Worm (Caenorhabditis elegans): ENCODE results near the gene egal-1.

Gene egal-1

DNA sequence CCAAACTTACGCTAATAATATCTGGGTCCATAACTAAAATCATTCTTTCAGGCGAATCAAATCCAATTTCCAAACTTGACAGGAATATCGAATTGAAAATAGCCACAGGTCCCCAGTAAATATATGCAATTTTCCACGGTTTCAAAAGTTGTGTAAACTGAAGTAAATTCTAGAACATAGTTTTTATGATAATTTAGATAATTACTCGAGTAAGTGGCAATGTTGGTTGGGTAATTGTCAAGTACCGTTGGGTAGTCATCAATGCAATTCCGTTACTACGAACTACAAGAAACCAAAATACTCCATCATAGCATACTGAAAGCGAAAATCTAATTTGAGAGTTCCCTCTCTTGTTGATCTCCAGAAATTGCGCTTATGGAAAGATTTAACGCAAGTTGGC, 44.8 kb downstream of the egal-1 start:
- no peak for TF ChIP-seq fkh-2 (tag; optimal IDR thresholded peaks at IDR 0.05)
- no peak for TF ChIP-seq ZK546.5 (tag; optimal IDR thresholded peaks at IDR 0.05)
- no peak for TF ChIP-seq pqm-1 (tag; optimal IDR thresholded peaks at IDR 0.05)
- no peak for TF ChIP-seq lin-39 (tag; optimal IDR thresholded peaks at IDR 0.05)

DNA sequence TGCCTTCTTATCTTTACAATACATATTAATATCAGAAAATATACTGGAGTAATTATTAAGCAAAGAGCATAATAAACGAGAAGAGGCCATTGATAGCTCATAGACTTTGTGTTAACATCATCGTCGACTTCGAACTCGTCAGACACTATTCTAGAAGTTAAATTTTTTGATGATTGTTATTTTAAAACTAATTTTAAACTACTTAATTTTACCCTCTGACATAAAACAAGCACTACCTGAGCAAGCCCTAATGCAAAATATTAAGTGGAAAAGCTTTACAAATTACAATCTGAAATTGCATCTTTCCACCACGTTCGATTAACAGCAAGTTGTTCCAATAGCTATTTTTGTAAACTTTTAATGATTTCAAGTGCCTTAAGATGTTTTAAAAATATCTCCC, 45.5 kb downstream of the egal-1 start, which contains the start of gene srv-17:
Gene srv-17, minus strand, starts transcription at position 101 of the 400 bp plus-strand sequence.
- no peak for TF ChIP-seq ceh-82 (tag; optimal IDR thresholded peaks at IDR 0.05)
- no peak for TF ChIP-seq daf-12 (tag; optimal IDR thresholded peaks at IDR 0.05)
- no peak for TF ChIP-seq aly-2 (tag; optimal IDR thresholded peaks at IDR 0.05)
- TF ChIP-seq sea-2 (GFP tag; optimal IDR thresholded peaks at IDR 0.05): no peak
- TF ChIP-seq hmg-11 (tag; optimal IDR thresholded peaks at IDR 0.05): no peak
- TF ChIP-seq nhr-23 (tag; optimal IDR thresholded peaks at IDR 0.05): no peak
- no peak for TF ChIP-seq pqm-1 (tag; optimal IDR thresholded peaks at IDR 0.05)
- no peak for TF ChIP-seq pha-4 (tag; optimal IDR thresholded peaks at IDR 0.05)
- TF ChIP-seq lsy-12 (tag; optimal IDR thresholded peaks at IDR 0.05): no peak
- no peak for TF ChIP-seq nhr-11 (tag; optimal IDR thresholded peaks at IDR 0.05)
- TF ChIP-seq skn-1 (tag; optimal IDR thresholded peaks at IDR 0.05): no peak

DNA sequence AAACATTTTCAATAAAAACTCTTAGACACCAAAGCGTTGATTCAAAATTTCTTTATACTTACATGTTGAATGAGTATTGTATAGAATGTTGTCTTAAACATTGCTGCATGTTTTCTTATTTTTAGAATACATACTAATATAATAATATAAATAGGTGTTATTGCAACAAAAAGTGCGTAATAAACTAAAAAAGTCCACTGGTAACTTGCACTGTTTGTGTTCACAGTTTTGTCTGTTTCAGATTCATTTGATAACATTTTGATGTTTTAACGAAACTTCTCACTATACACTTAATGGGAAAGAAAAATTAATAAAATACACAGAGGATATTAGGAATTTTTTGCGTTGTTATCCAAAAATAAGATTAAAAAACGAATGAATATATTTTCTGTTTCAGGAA, 49.2 kb downstream of the egal-1 start, which contains the start of gene srv-19:
Gene srv-19, minus strand, starts transcription at position 101 of the 400 bp plus-strand sequence.
- TF ChIP-seq skn-1 (tag; optimal IDR thresholded peaks at IDR 0.05) (no peak), nhr-12 (tag; optimal IDR thresholded peaks at IDR 0.05) (no peak)

DNA sequence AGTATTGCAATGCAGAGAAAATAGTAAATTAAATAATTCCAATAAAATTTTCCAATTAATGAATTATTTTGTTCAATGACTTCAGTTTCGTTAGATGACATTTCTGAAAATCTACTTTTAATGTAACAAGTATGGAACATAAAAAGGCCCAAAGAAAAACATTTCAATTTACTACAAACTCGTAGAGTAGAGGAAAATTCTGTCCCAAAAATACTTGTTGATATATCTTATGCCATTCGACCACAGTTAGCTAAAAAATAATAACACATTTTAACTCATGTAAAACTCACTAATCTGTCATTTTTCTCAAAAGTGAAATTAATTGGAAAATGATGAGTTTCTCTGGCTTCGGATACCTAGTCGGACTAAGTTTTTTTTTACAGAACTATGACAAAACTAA, 52.7 kb downstream of the egal-1 start, which contains the start of gene srv-21:
Gene srv-21, minus strand, starts transcription at position 101 of the 400 bp plus-strand sequence.
- TF ChIP-seq pha-4 (tag; optimal IDR thresholded peaks at IDR 0.05) (no peak), nhr-28 (tag; optimal IDR thresholded peaks at IDR 0.05) (no peak), nhr-25 (tag; optimal IDR thresholded peaks at IDR 0.05) (no peak), nhr-76 (tag; optimal IDR thresholded peaks at IDR 0.05) (no peak), jun-1 (tag; optimal IDR thresholded peaks at IDR 0.05) (no peak), nhr-12 (tag; optimal IDR thresholded peaks at IDR 0.05) (no peak), elt-3 (tag; optimal IDR thresholded peaks at IDR 0.05) (no peak), mml-1 (tag; optimal IDR thresholded peaks at IDR 0.05) (no peak), lin-39 (tag; optimal IDR thresholded peaks at IDR 0.05) (no peak), aly-2 (tag; optimal IDR thresholded peaks at IDR 0.05) (no peak), egl-5 (tag; optimal IDR thresholded peaks at IDR 0.05) (no peak), lsy-12 (tag; optimal IDR thresholded peaks at IDR 0.05) (no peak), elt-1 (tag; optimal IDR thresholded peaks at IDR 0.05) (no peak), lin-15B (tag; optimal IDR thresholded peaks at IDR 0.05) (no peak), R02D3.7 (tag; optimal IDR thresholded peaks at IDR 0.05) (no peak), fkh-2 (tag; optimal IDR thresholded peaks at IDR 0.05) (no peak)

All from whole organism, L3 larva.